Worm (Caenorhabditis elegans) whole organism, late embryonic: Measurements from ENCODE around the gene oac-14.
A peak's percentile ranks its signal among the peaks of the same experiment; 100 is the strongest.

Source experiments
- C08G9.2 ChIP-seq: sonication (generic microtip); optimal IDR thresholded peaks from 2 replicates; lab custom pipeline; 2016; ENCODE audit warnings: mild to moderate bottlenecking, missing genetic modification characterization, moderate library complexity, missing compliant biosample characterization
- C38D4.7 ChIP-seq: fragments of 200-800 bp; sonication (Bioruptor generic); optimal IDR thresholded peaks from 2 replicates; lab custom pipeline; 2018; ENCODE audit warnings: mild to moderate bottlenecking, missing genetic modification characterization, moderate library complexity, missing compliant biosample characterization
- K09A11.1 ChIP-seq: sonication (generic microtip); optimal IDR thresholded peaks from 2 replicates; lab custom pipeline; 2017; ENCODE audit warnings: antibody characterized with exemption, mild to moderate bottlenecking, missing genetic modification characterization, missing compliant biosample characterization; ENCODE audit not compliant: insufficient read depth
- T23F11.4 ChIP-seq: fragments of 200-800 bp; sonication (Bioruptor generic); optimal IDR thresholded peaks from 2 replicates; lab custom pipeline; 2018; ENCODE audit warnings: mild to moderate bottlenecking, missing genetic modification characterization, missing compliant biosample characterization
- Y22D7AL.16 ChIP-seq: sonication (generic microtip); optimal IDR thresholded peaks from 2 replicates; lab custom pipeline; 2016; ENCODE audit warnings: missing genetic modification characterization, missing compliant biosample characterization
- ahr-1 ChIP-seq: sonication (generic microtip); optimal IDR thresholded peaks from 2 replicates; lab custom pipeline; 2016; ENCODE audit warnings: missing genetic modification characterization, missing compliant biosample characterization
- ceh-18 ChIP-seq: sonication (generic microtip); optimal IDR thresholded peaks from 2 replicates; lab custom pipeline; 2016; ENCODE audit warnings: missing genetic modification characterization, missing compliant biosample characterization
- ceh-19 ChIP-seq: fragments of 200-800 bp; sonication (Bioruptor generic); optimal IDR thresholded peaks from 2 replicates; lab custom pipeline; 2018; ENCODE audit warnings: mild to moderate bottlenecking, missing genetic modification characterization, missing compliant biosample characterization
- ceh-24 ChIP-seq: sonication (generic microtip); optimal IDR thresholded peaks from 2 replicates; lab custom pipeline; 2016; ENCODE audit warnings: mild to moderate bottlenecking, missing genetic modification characterization, missing compliant biosample characterization
- ceh-30 ChIP-seq: fragments of 150-350 bp; optimal IDR thresholded peaks from 2 replicates; lab custom pipeline; 2014; ENCODE audit warnings: missing biosample characterization, missing genetic modification characterization
- ceh-34 ChIP-seq: sonication (generic microtip); optimal IDR thresholded peaks from 2 replicates; lab custom pipeline; 2016; ENCODE audit warnings: mild to moderate bottlenecking, missing genetic modification characterization, missing compliant biosample characterization
- ceh-6 ChIP-seq: fragments of 200-800 bp; sonication (Bioruptor generic); optimal IDR thresholded peaks from 2 replicates; lab custom pipeline; 2018; ENCODE audit warnings: mild to moderate bottlenecking, missing genetic modification characterization, missing compliant biosample characterization
- ceh-9 ChIP-seq: sonication (generic microtip); optimal IDR thresholded peaks from 2 replicates; lab custom pipeline; 2016; ENCODE audit warnings: mild to moderate bottlenecking, missing genetic modification characterization, inconsistent platforms, missing compliant biosample characterization
- che-1 ChIP-seq: sonication (generic microtip); optimal IDR thresholded peaks from 2 replicates; lab custom pipeline; 2016; ENCODE audit warnings: mild to moderate bottlenecking, missing genetic modification characterization, missing compliant biosample characterization
- dmd-4 ChIP-seq: sonication (generic microtip); optimal IDR thresholded peaks from 2 replicates; lab custom pipeline; 2016; ENCODE audit warnings: borderline replicate concordance, missing genetic modification characterization, missing compliant biosample characterization
- elt-2 ChIP-seq: sonication (generic microtip); optimal IDR thresholded peaks from 2 replicates; lab custom pipeline; 2016; ENCODE audit warnings: missing genetic modification reagents, missing genetic modification characterization, missing compliant biosample characterization
- elt-4 ChIP-seq: sonication (generic microtip); optimal IDR thresholded peaks from 2 replicates; lab custom pipeline; 2016; ENCODE audit warnings: missing genetic modification characterization, missing compliant biosample characterization
- ets-4 ChIP-seq: sonication (generic microtip); optimal IDR thresholded peaks from 2 replicates; lab custom pipeline; 2016; ENCODE audit warnings: missing genetic modification characterization, missing compliant biosample characterization
- eyg-1 ChIP-seq: sonication (generic microtip); optimal IDR thresholded peaks from 2 replicates; lab custom pipeline; 2016; ENCODE audit warnings: missing genotype, missing genetic modification characterization, missing compliant biosample characterization
- fax-1 ChIP-seq: sonication (generic microtip); optimal IDR thresholded peaks from 2 replicates; lab custom pipeline; 2016; ENCODE audit warnings: missing genotype, missing genetic modification characterization, missing compliant biosample characterization
- fkh-10 ChIP-seq: fragments of 150-350 bp; optimal IDR thresholded peaks from 2 replicates; lab custom pipeline; 2014; ENCODE audit warnings: missing biosample characterization, missing genetic modification reagents, missing genetic modification characterization
- fkh-6 ChIP-seq: sonication (generic microtip); optimal IDR thresholded peaks from 2 replicates; lab custom pipeline; 2016; ENCODE audit warnings: missing genetic modification characterization, missing compliant biosample characterization
- hlh-15 ChIP-seq: sonication (generic microtip); optimal IDR thresholded peaks from 2 replicates; lab custom pipeline; 2016; ENCODE audit warnings: missing genetic modification characterization, missing compliant biosample characterization
- hlh-30 ChIP-seq: sonication (generic microtip); optimal IDR thresholded peaks from 2 replicates; lab custom pipeline; 2017; ENCODE audit warnings: antibody characterized with exemption, missing genetic modification characterization, missing compliant biosample characterization; ENCODE audit not compliant: insufficient read depth
- lim-6 ChIP-seq: sonication (generic microtip); optimal IDR thresholded peaks from 2 replicates; lab custom pipeline; 2016; ENCODE audit warnings: missing genetic modification characterization, missing compliant biosample characterization
- lin-11 ChIP-seq: fragments of 200-800 bp; sonication (Bioruptor generic); optimal IDR thresholded peaks from 2 replicates; lab custom pipeline; 2018; ENCODE audit warnings: mild to moderate bottlenecking, missing genetic modification characterization, missing compliant biosample characterization
- madf-2 ChIP-seq: sonication (generic microtip); optimal IDR thresholded peaks from 2 replicates; lab custom pipeline; 2017; ENCODE audit warnings: missing genetic modification characterization, missing compliant biosample characterization
- mec-3 ChIP-seq: sonication (generic microtip); optimal IDR thresholded peaks from 2 replicates; lab custom pipeline; 2016; ENCODE audit warnings: borderline replicate concordance, missing genetic modification characterization, missing compliant biosample characterization
- nhr-11 ChIP-seq: fragments of 150-350 bp; optimal IDR thresholded peaks from 2 replicates; lab custom pipeline; 2014; ENCODE audit warnings: missing biosample characterization, missing genetic modification characterization
- nhr-232 ChIP-seq: sonication (generic microtip); optimal IDR thresholded peaks from 2 replicates; lab custom pipeline; 2016; ENCODE audit warnings: missing genetic modification characterization, missing compliant biosample characterization
- npax-4 ChIP-seq: sonication (generic microtip); optimal IDR thresholded peaks from 2 replicates; lab custom pipeline; 2016; ENCODE audit warnings: missing genetic modification characterization, missing compliant biosample characterization
- odd-2 ChIP-seq: sonication (generic microtip); optimal IDR thresholded peaks from 2 replicates; lab custom pipeline; 2017; ENCODE audit warnings: antibody characterized with exemption, mild to moderate bottlenecking, missing genetic modification characterization, missing compliant biosample characterization
- pag-3 ChIP-seq: sonication (generic microtip); optimal IDR thresholded peaks from 2 replicates; lab custom pipeline; 2016; ENCODE audit warnings: missing compliant biosample characterization, missing genetic modification characterization, borderline replicate concordance
- pat-9 ChIP-seq: fragments of 200-800 bp; sonication (Bioruptor generic); optimal IDR thresholded peaks from 2 replicates; lab custom pipeline; 2018; ENCODE audit warnings: mild to moderate bottlenecking, missing genetic modification characterization, moderate library complexity, missing compliant biosample characterization
- pax-1 ChIP-seq: fragments of 150-350 bp; optimal IDR thresholded peaks from 2 replicates; lab custom pipeline; 2014; ENCODE audit warnings: missing biosample characterization, missing genetic modification characterization
- pha-2 ChIP-seq: sonication (generic microtip); optimal IDR thresholded peaks from 2 replicates; lab custom pipeline; 2017; ENCODE audit warnings: mild to moderate bottlenecking, missing genetic modification characterization, missing compliant biosample characterization
- pha-4 ChIP-seq: fragments of 150-350 bp; optimal IDR thresholded peaks from 2 replicates; lab custom pipeline; 2018; ENCODE audit warnings: missing biosample characterization, missing genetic modification reagents, missing genetic modification characterization
- pros-1 ChIP-seq: fragments of 150-350 bp; optimal IDR thresholded peaks from 2 replicates; lab custom pipeline; 2014; ENCODE audit warnings: missing biosample characterization, missing genetic modification reagents, missing genetic modification characterization
- sdc-2 ChIP-seq: sonication (generic microtip); optimal IDR thresholded peaks from 2 replicates; lab custom pipeline; 2016; ENCODE audit warnings: missing genotype, missing genetic modification characterization, missing compliant biosample characterization
- sox-2 ChIP-seq: fragments of 200-800 bp; sonication (Bioruptor generic); IDR thresholded peaks from 2 replicates; pipeline ENCODE4 v1.3.6; 2022; ENCODE audit warnings: missing genetic modification reagents, missing genetic modification characterization, missing compliant biosample characterization
- tbx-2 ChIP-seq: sonication (generic microtip); optimal IDR thresholded peaks from 2 replicates; lab custom pipeline; 2016; ENCODE audit warnings: missing genetic modification characterization, missing compliant biosample characterization
- tbx-7 ChIP-seq: sonication (generic microtip); optimal IDR thresholded peaks from 2 replicates; lab custom pipeline; 2016; ENCODE audit warnings: missing genotype, missing genetic modification characterization, missing compliant biosample characterization
- ttx-3 ChIP-seq: sonication (generic microtip); optimal IDR thresholded peaks from 2 replicates; lab custom pipeline; 2016; ENCODE audit warnings: missing genetic modification reagents, missing genetic modification characterization, missing compliant biosample characterization
- unc-42 ChIP-seq: sonication (generic microtip); optimal IDR thresholded peaks from 2 replicates; lab custom pipeline; 2016; ENCODE audit warnings: missing genotype, missing genetic modification characterization, missing compliant biosample characterization
- unc-86 ChIP-seq: sonication (generic microtip); optimal IDR thresholded peaks from 2 replicates; lab custom pipeline; 2016; ENCODE audit warnings: missing genetic modification characterization, missing compliant biosample characterization
- zip-5 ChIP-seq: sonication (generic microtip); optimal IDR thresholded peaks from 2 replicates; lab custom pipeline; 2016; ENCODE audit warnings: missing genetic modification characterization, missing compliant biosample characterization

oac-14 gene

DNA sequence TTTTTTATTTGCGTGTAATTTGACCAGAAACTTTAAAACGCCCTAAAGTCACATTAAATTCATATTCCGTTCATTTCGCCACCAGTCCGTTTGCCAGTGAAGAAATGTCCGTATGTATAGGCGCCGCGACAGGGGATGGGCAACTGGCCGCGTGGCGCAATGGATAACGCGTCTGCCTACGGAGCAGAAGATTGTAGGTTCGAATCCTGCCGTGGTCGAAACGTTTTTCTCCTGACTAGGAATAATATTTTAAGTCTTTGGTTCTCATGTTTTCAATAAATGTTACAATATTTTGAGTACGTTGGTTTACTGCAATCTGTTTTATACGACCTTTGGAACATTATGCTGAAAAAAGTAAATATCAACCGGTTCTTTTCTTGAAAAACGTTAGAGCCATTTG lies 3.2 kb upstream of the oac-14 start (continued):
- TF ChIP-seq ets-4 (tag; lab: Kevin White, UChicago) (no peak), ttx-3 (tag; lab: Kevin White, UChicago) (peak; percentile 28), pha-2 (no peak), pros-1 (no peak), Y22D7AL.16 (tag; lab: Kevin White, UChicago) (peak; percentile 14), eyg-1 (tag; lab: Kevin White, UChicago) (no peak), nhr-232 (no peak), madf-2 (tag; lab: Kevin White, UChicago) (no peak), ceh-24 (no peak), ceh-30 (no peak), sox-2 (no peak), ceh-19 (GFP tag; lab: Kevin White, UChicago) (peak; percentile 8), unc-86 (tag; lab: Kevin White, UChicago) (no peak), sdc-2 (peak; percentile 17), npax-4 (no peak), lin-11 (tag; lab: Kevin White, UChicago) (no peak), tbx-2 (tag; lab: Kevin White, UChicago) (no peak), tbx-7 (tag; lab: Kevin White, UChicago) (no peak), ceh-34 (tag; lab: Kevin White, UChicago) (no peak), fkh-6 (no peak), hlh-30 (tag; lab: Kevin White, UChicago) (no peak), zip-5 (tag; lab: Kevin White, UChicago) (no peak), pag-3 (tag; lab: Kevin White, UChicago) (no peak), lim-6 (no peak), ceh-6 (GFP tag; lab: Kevin White, UChicago) (no peak), mec-3 (no peak), C08G9.2 (tag; lab: Kevin White, UChicago) (no peak), fkh-10 (GFP tag; lab: Kevin White, UChicago) (no peak), che-1 (tag; lab: Kevin White, UChicago) (peak; percentile 54), nhr-11 (tag; lab: Kevin White, UChicago) (no peak), dmd-4 (tag; lab: Kevin White, UChicago) (no peak), ahr-1 (no peak), unc-42 (tag; lab: Kevin White, UChicago) (no peak), T23F11.4 (GFP tag; lab: Kevin White, UChicago) (no peak), hlh-15 (tag; lab: Kevin White, UChicago) (no peak), elt-4 (tag; lab: Kevin White, UChicago) (no peak), odd-2 (tag; lab: Kevin White, UChicago) (no peak), pha-4 (tag; lab: Kevin White, UChicago) (no peak)

DNA sequence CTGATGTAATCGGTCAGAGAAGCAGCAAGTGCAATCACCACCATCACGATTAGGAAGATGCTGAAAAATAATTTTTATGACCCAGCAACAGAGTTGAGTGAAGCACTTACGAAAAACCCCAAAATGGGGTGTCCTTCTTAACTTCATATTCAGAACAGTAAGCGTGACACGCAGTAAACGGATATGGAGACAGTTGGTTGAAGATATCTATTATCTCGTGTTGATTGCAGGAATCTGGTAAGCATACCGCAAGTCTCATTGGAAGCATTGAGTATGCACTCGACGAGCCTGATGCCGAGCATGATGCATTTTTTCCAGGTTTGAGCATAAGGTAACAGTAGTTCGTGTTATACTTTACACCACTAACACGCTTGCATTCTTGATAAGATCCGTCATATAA lies 549 bp downstream of the oac-14 start:
- TF ChIP-seq C38D4.7 (no peak), pha-4 (tag; lab: Kevin White, UChicago) (no peak), ceh-6 (GFP tag; lab: Kevin White, UChicago) (no peak), ceh-24 (no peak), che-1 (tag; lab: Kevin White, UChicago) (no peak), hlh-30 (tag; lab: Kevin White, UChicago) (no peak), pat-9 (tag; lab: Kevin White, UChicago) (no peak), C08G9.2 (tag; lab: Kevin White, UChicago) (no peak), K09A11.1 (tag; lab: Kevin White, UChicago) (no peak), fkh-6 (no peak), mec-3 (no peak), pax-1 (tag; lab: Kevin White, UChicago) (no peak), elt-4 (tag; lab: Kevin White, UChicago) (no peak), ceh-9 (tag; lab: Kevin White, UChicago) (no peak), fax-1 (tag; lab: Kevin White, UChicago) (no peak), Y22D7AL.16 (tag; lab: Kevin White, UChicago) (no peak), ceh-18 (tag; lab: Kevin White, UChicago) (no peak), elt-2 (tag; lab: Kevin White, UChicago) (no peak), tbx-7 (tag; lab: Kevin White, UChicago) (no peak)
